Fruit fly (Drosophila melanogaster) whole organism, wandering third instar larva: ENCODE measurements around the gene CG14518.

Experiments used
- CrebA ChIP-seq: fragments of 200-800 bp; sonication (Bioruptor generic); optimal IDR thresholded peaks from 2 replicates; lab custom pipeline; 2016; ENCODE audit warnings: missing biosample characterization, mild to moderate bottlenecking, missing genetic modification characterization, borderline replicate concordance
- Dfd ChIP-seq: fragments of >200 bp; optimal IDR thresholded peaks from 2 replicates; lab custom pipeline; 2017; ENCODE audit warnings: missing biosample characterization, missing genetic modification characterization
- Hr78 ChIP-seq: fragments of >200 bp; optimal IDR thresholded peaks from 2 replicates; lab custom pipeline; 2017; ENCODE audit warnings: missing biosample characterization, missing genetic modification characterization
- OdsH ChIP-seq: fragments of 200-800 bp; sonication (Bioruptor generic); optimal IDR thresholded peaks from 2 replicates; lab custom pipeline; 2016; ENCODE audit warnings: missing biosample characterization, mild to moderate bottlenecking, missing genetic modification characterization
- Sp1 ChIP-seq: fragments of 200-800 bp; sonication (Bioruptor generic); optimal IDR thresholded peaks from 3 replicates; lab custom pipeline; 2019; ENCODE audit warnings: missing biosample characterization, mild to moderate bottlenecking, missing genetic modification characterization, moderate library complexity
- fru ChIP-seq: fragments of 200-800 bp; sonication (Bioruptor generic); optimal IDR thresholded peaks from 3 replicates; lab custom pipeline; 2016; ENCODE audit warnings: missing biosample characterization, mild to moderate bottlenecking, missing genetic modification characterization
- h ChIP-seq: fragments of 200-800 bp; sonication (Bioruptor generic); optimal IDR thresholded peaks from 3 replicates; lab custom pipeline; 2016; ENCODE audit warnings: missing biosample characterization, mild to moderate bottlenecking, missing genetic modification characterization
- rgr ChIP-seq: fragments of 200-800 bp; sonication (Bioruptor generic); optimal IDR thresholded peaks from 3 replicates; lab custom pipeline; 2016; ENCODE audit warnings: missing biosample characterization, mild to moderate bottlenecking, missing genetic modification characterization
- tai ChIP-seq: sonication (Bioruptor generic); optimal IDR thresholded peaks from 2 replicates; lab custom pipeline; 2016; ENCODE audit warnings: missing biosample characterization, missing genetic modification characterization
- usp ChIP-seq: fragments of >200 bp; optimal IDR thresholded peaks from 2 replicates; lab custom pipeline; 2017; ENCODE audit warnings: missing biosample characterization, missing genetic modification characterization

DNA sequence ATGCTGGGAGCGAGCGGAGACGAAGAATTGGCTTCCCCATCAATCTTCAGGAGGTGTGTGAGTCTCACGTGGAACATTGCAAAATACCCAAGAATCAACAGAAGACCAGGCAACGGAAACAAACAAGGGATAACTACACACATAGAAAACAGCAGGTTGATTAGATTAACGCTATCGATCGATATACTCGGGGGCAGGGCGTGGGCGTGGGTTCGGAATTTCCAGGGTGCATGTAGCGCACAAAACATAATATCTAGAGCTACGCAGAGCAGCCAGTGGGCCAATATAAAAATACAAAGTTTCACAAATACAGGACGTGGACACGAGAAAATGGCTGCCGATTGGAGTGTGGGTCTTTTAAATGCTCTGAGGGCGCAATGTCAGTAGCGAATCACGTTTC lies 34.6 kb downstream of the CG14518 start:
- TF ChIP-seq OdsH (no peak), fru (no peak), Hr78 (GFP tag; lab: Kevin White, UChicago) (no peak), tai (GFP tag; lab: Kevin White, UChicago) (no peak), Sp1 (GFP tag; lab: Kevin White, UChicago) (no peak), CrebA (GFP tag; lab: Kevin White, UChicago) (no peak), h (no peak), usp (GFP tag; lab: Kevin White, UChicago) (no peak), rgr (no peak), Dfd (GFP tag; lab: Kevin White, UChicago) (no peak)
